Worm (Caenorhabditis elegans) whole organism, early embryonic: ENCODE data around the gene F26F12.4.

ENCODE experiments used
- ama-1 ChIP-seq: fragments of 150-350 bp; optimal IDR thresholded peaks from 2 replicates; lab custom pipeline; 2014
- ceh-36 ChIP-seq: sonication (generic microtip); optimal IDR thresholded peaks from 2 replicates; lab custom pipeline; 2016; ENCODE audit warnings: missing genetic modification characterization, inconsistent platforms, missing compliant biosample characterization
- flt-1 ChIP-seq: fragments of 200-800 bp; sonication (Bioruptor generic); IDR thresholded peaks from 2 replicates; pipeline ENCODE4 v1.3.6; 2022; ENCODE audit warnings: missing genetic modification characterization, missing compliant biosample characterization
- hmg-4 ChIP-seq: fragments of 200-800 bp; sonication (Bioruptor generic); optimal IDR thresholded peaks from 2 replicates; lab custom pipeline; 2018; ENCODE audit warnings: mild to moderate bottlenecking, missing genetic modification characterization, missing compliant biosample characterization
- tbx-11 ChIP-seq: fragments of 200-800 bp; sonication (Bioruptor generic); IDR thresholded peaks from 2 replicates; pipeline ENCODE4 v1.3.6; 2022; ENCODE audit warnings: missing genetic modification characterization, missing compliant biosample characterization
- tra-4 ChIP-seq: sonication (generic microtip); optimal IDR thresholded peaks from 2 replicates; lab custom pipeline; 2017; ENCODE audit warnings: missing genetic modification characterization, missing compliant biosample characterization

DNA sequence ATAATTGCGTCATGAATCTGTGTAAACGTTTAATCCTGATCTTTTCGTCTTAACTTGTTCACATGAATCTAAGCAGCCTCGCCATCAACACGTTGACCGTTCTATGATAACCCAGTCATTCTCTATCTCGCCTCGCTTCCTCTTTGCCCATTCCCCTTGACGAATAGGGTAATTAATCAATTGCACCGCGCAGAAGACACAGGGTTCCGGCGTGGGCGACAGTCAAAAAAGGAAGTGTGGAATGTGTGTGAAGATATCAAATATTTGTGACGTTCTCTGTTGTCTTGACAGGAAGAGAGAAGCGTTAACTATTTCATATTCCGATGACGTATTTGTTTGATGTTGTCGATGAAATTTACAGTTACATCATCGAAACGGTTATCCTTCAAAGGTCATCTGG is 36.3 kb downstream of the F26F12.4 start:
- no peak for TF ChIP-seq tbx-11 (GFP tag; lab: Robert Waterston, UW)
- TF ChIP-seq ama-1 (lab: Kevin White, UChicago), result no peak
- no peak for TF ChIP-seq flt-1 (GFP tag; lab: Robert Waterston, UW)
- no peak for TF ChIP-seq tra-4 (tag; lab: Kevin White, UChicago)
- TF ChIP-seq ceh-36 (tag; lab: Kevin White, UChicago), result no peak
- TF ChIP-seq hmg-4 (GFP tag; lab: Kevin White, UChicago), result no peak
